Fruit fly (Drosophila melanogaster): ENCODE measurements around the gene Polr3H.

The Polr3H gene

dm6 chr3L:11685876-11686275, 37.3 kb downstream of the Polr3H start:
- no peak for TF ChIP-seq pan (optimal IDR thresholded peaks at IDR 0.05)
- TF ChIP-seq h (GFP tag; optimal IDR thresholded peaks at IDR 0.05) = no peak
- TF ChIP-seq Mio (GFP tag; optimal IDR thresholded peaks at IDR 0.05) = no peak
- no peak for TF ChIP-seq Rel (GFP tag; optimal IDR thresholded peaks at IDR 0.05)
- TF ChIP-seq Rel (tag; optimal IDR thresholded peaks at IDR 0.05) = no peak
- TF ChIP-seq sage (GFP tag; optimal IDR thresholded peaks at IDR 0.05) = no peak
- no peak for TF ChIP-seq HLH106 (tag; optimal IDR thresholded peaks at IDR 0.05)
- TF ChIP-seq psq (GFP tag; optimal IDR thresholded peaks at IDR 0.05) = no peak
- TF ChIP-seq Sp1 (GFP tag; optimal IDR thresholded peaks at IDR 0.05) = no peak
- TF ChIP-seq CG32264 (GFP tag; optimal IDR thresholded peaks at IDR 0.05) = no peak
- TF ChIP-seq CG9705 (GFP tag; optimal IDR thresholded peaks at IDR 0.05) = no peak
- no peak for TF ChIP-seq Hr83 (GFP tag; optimal IDR thresholded peaks at IDR 0.05; ENCODE audit: poor library complexity, severe bottlenecking)
- TF ChIP-seq woc (GFP tag; optimal IDR thresholded peaks at IDR 0.05) = no peak
- no peak for TF ChIP-seq lola (GFP tag; optimal IDR thresholded peaks at IDR 0.05)
- TF ChIP-seq tai (GFP tag; optimal IDR thresholded peaks at IDR 0.05) = no peak

- TF ChIP-seq Vsx2 (GFP tag; optimal IDR thresholded peaks at IDR 0.05; ENCODE audit: partially characterized antibody) (peak; percentile 81), pan (optimal IDR thresholded peaks at IDR 0.05) (no peak), Dif (GFP tag; optimal IDR thresholded peaks at IDR 0.05; ENCODE audit: partially characterized antibody) (no peak), Mio (GFP tag; optimal IDR thresholded peaks at IDR 0.05) (no peak), dmrt93B (GFP tag; optimal IDR thresholded peaks at IDR 0.05) (no peak), Rel (GFP tag; optimal IDR thresholded peaks at IDR 0.05) (no peak), Rel (tag; optimal IDR thresholded peaks at IDR 0.05) (peak; percentile 6), CG32264 (GFP tag; optimal IDR thresholded peaks at IDR 0.05) (no peak), sage (GFP tag; optimal IDR thresholded peaks at IDR 0.05) (no peak), GATAd (GFP tag; optimal IDR thresholded peaks at IDR 0.05) (no peak), Sp1 (GFP tag; optimal IDR thresholded peaks at IDR 0.05) (peak; percentile 31), Hnf4 (GFP tag; optimal IDR thresholded peaks at IDR 0.05) (no peak), lola (GFP tag; optimal IDR thresholded peaks at IDR 0.05) (no peak), ey (GFP tag; optimal IDR thresholded peaks at IDR 0.05) (no peak), HLH106 (tag; optimal IDR thresholded peaks at IDR 0.05) (no peak)
Observed at dm6 chr3L:11689832-11690602, 41.5 kb downstream of the Polr3H start.

dm6 chr3L:11691203-11691797, 42.7 kb downstream of the Polr3H start, which contains the start of the genes Pldn and CG14135:
Gene Pldn (minus strand): TSS chr3L:11691399.
Gene CG14135 (plus strand): TSS chr3L:11691571.
- peak; percentile 3 for TF ChIP-seq Hnf4 (GFP tag; optimal IDR thresholded peaks at IDR 0.05)
- TF ChIP-seq jim (GFP tag; optimal IDR thresholded peaks at IDR 0.05) = no peak
- TF ChIP-seq h (GFP tag; optimal IDR thresholded peaks at IDR 0.05) = no peak
- TF ChIP-seq pan (optimal IDR thresholded peaks at IDR 0.05) = no peak
- TF ChIP-seq CrebA (GFP tag; optimal IDR thresholded peaks at IDR 0.05; ENCODE audit: borderline replicate concordance) = no peak
- TF ChIP-seq N (GFP tag; optimal IDR thresholded peaks at IDR 0.05) = no peak
- TF ChIP-seq usp (GFP tag; optimal IDR thresholded peaks at IDR 0.05) = no peak
- TF ChIP-seq brk (GFP tag; optimal IDR thresholded peaks at IDR 0.05) = peak; percentile 10
- no peak for TF ChIP-seq Vsx2 (GFP tag; optimal IDR thresholded peaks at IDR 0.05; ENCODE audit: partially characterized antibody)
- peak; percentile 43 for TF ChIP-seq Myc (optimal IDR thresholded peaks at IDR 0.05)
- no peak for TF ChIP-seq sage (GFP tag; optimal IDR thresholded peaks at IDR 0.05)
- TF ChIP-seq Sp1 (GFP tag; optimal IDR thresholded peaks at IDR 0.05) = no peak
- TF ChIP-seq CG9705 (GFP tag; optimal IDR thresholded peaks at IDR 0.05) = no peak
- TF ChIP-seq br (GFP tag; optimal IDR thresholded peaks at IDR 0.05) = no peak
- TF ChIP-seq tai (GFP tag; optimal IDR thresholded peaks at IDR 0.05) = peak; percentile 58
- no peak for TF ChIP-seq Abd-B (GFP tag; optimal IDR thresholded peaks at IDR 0.05)
- TF ChIP-seq sv (GFP tag; optimal IDR thresholded peaks at IDR 0.05) = no peak
- TF ChIP-seq psq (GFP tag; optimal IDR thresholded peaks at IDR 0.05) = no peak
- TF ChIP-seq CG32264 (GFP tag; optimal IDR thresholded peaks at IDR 0.05) = no peak
- no peak for TF ChIP-seq OdsH (GFP tag; optimal IDR thresholded peaks at IDR 0.05)
- TF ChIP-seq dmrt93B (GFP tag; optimal IDR thresholded peaks at IDR 0.05) = no peak

DNA sequence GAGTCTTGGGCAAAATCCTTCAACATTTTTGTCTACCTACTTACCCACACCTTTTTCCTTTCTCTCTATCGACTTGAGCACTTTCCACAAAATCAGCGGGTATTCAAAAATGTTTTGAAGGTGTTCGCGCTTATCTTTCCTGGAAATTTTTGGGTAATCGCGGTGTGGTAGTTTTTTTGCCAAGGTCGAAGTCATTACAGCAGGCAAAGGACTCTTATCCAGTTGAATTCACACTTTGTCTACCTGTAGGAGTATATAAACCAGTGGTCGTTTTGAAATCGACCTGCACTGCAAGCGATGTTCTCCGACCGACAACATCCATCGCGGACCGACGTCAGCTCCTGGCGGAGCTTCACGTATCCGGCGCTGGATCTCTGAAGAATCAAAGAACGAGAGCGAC, 44.3 kb downstream of the Polr3H start:
- TF ChIP-seq sv (GFP tag; optimal IDR thresholded peaks at IDR 0.05) = no peak
- TF ChIP-seq Abd-B (GFP tag; optimal IDR thresholded peaks at IDR 0.05) = no peak
- TF ChIP-seq brk (GFP tag; optimal IDR thresholded peaks at IDR 0.05) = no peak
- no peak for TF ChIP-seq HLH106 (tag; optimal IDR thresholded peaks at IDR 0.05)
- no peak for TF ChIP-seq br (GFP tag; optimal IDR thresholded peaks at IDR 0.05)
- no peak for TF ChIP-seq jim (GFP tag; optimal IDR thresholded peaks at IDR 0.05)
- no peak for TF ChIP-seq Rel (GFP tag; optimal IDR thresholded peaks at IDR 0.05)
- TF ChIP-seq Rel (tag; optimal IDR thresholded peaks at IDR 0.05) = no peak
